Worm (Caenorhabditis elegans) whole organism, young adult: ENCODE measurements around the gene K07D4.6.
"Not testable (repeated sequence)": the region's sequence is repeated elsewhere in the genome, so short reads cannot be mapped to it uniquely, and the experiment has no call there.

Experiments
- B0019.2 ChIP-seq: fragments of 200-800 bp; sonication (Bioruptor generic); conservative IDR thresholded peaks from 2 replicates; pipeline ENCODE4 v1.3.6; 2022; ENCODE audit warnings: missing genetic modification reagents, missing genetic modification characterization, missing compliant biosample characterization
- C06A6.2 ChIP-seq: fragments of 200-800 bp; sonication (Bioruptor generic); conservative IDR thresholded peaks from 2 replicates; pipeline ENCODE4 v1.3.6; 2022; ENCODE audit warnings: missing genetic modification characterization, missing compliant biosample characterization
- C17E4.6 ChIP-seq: fragments of 200-800 bp; sonication (Bioruptor generic); IDR thresholded peaks from 2 replicates; pipeline ENCODE4 v1.3.6; 2022; ENCODE audit warnings: missing genetic modification reagents, missing genetic modification characterization, missing compliant biosample characterization
- D2030.7 ChIP-seq: fragments of 200-800 bp; sonication (Bioruptor generic); IDR thresholded peaks from 2 replicates; pipeline ENCODE4 v1.3.6; 2022; ENCODE audit warnings: missing genetic modification reagents, missing genetic modification characterization, missing compliant biosample characterization
- F22D6.2 ChIP-seq: sonication (generic microtip); optimal IDR thresholded peaks from 2 replicates; lab custom pipeline; 2016; ENCODE audit warnings: mild to moderate bottlenecking, missing genetic modification characterization, missing compliant biosample characterization
- F37B4.10 ChIP-seq: fragments of 200-800 bp; sonication (Bioruptor generic); IDR thresholded peaks from 2 replicates; pipeline ENCODE4 v1.3.6; 2022; ENCODE audit warnings: missing genetic modification characterization, missing compliant biosample characterization
- F39B2.1 ChIP-seq: fragments of 200-800 bp; sonication (Bioruptor generic); IDR thresholded peaks from 2 replicates; pipeline ENCODE4 v1.3.6; 2022; ENCODE audit warnings: missing genetic modification reagents, missing genetic modification characterization, missing compliant biosample characterization
- K11D2.4 ChIP-seq: fragments of 200-800 bp; sonication (Bioruptor generic); IDR thresholded peaks from 2 replicates; pipeline ENCODE4 v1.3.6; 2022; ENCODE audit warnings: missing genetic modification reagents, missing genetic modification characterization, missing compliant biosample characterization
- K12H6.12 ChIP-seq: fragments of 200-800 bp; sonication (Bioruptor generic); optimal IDR thresholded peaks from 2 replicates; lab custom pipeline; 2018; ENCODE audit warnings: mild to moderate bottlenecking, missing genetic modification characterization, missing compliant biosample characterization
- Y53F4B.3 ChIP-seq: fragments of 200-800 bp; sonication (Bioruptor generic); IDR thresholded peaks from 2 replicates; pipeline ENCODE4 v1.3.6; 2022; ENCODE audit warnings: missing genetic modification reagents, missing genetic modification characterization, missing compliant biosample characterization
- Y53G8AR.9 ChIP-seq: fragments of 200-800 bp; sonication (Bioruptor generic); conservative IDR thresholded peaks from 2 replicates; pipeline ENCODE4 v1.3.6; 2022; ENCODE audit warnings: missing genetic modification reagents, missing genetic modification characterization, missing compliant biosample characterization
- Y56A3A.18 ChIP-seq: fragments of 200-800 bp; sonication (Bioruptor generic); IDR thresholded peaks from 2 replicates; pipeline ENCODE4 v1.3.6; 2022; ENCODE audit warnings: missing genetic modification reagents, missing genetic modification characterization, missing compliant biosample characterization
- Y67H2A.10 ChIP-seq: fragments of 200-800 bp; sonication (Bioruptor generic); conservative IDR thresholded peaks from 2 replicates; pipeline ENCODE4 v1.3.6; 2022; ENCODE audit warnings: missing genetic modification reagents, missing genetic modification characterization, missing compliant biosample characterization
- ZK185.1 ChIP-seq: sonication (generic microtip); optimal IDR thresholded peaks from 2 replicates; lab custom pipeline; 2016; ENCODE audit warnings: mild to moderate bottlenecking, missing genetic modification characterization, missing compliant biosample characterization; ENCODE audit not compliant: poor library complexity, severe bottlenecking
- aptf-2 ChIP-seq: fragments of 200-800 bp; sonication (Bioruptor generic); conservative IDR thresholded peaks from 2 replicates; pipeline ENCODE4 v1.3.6; 2022; ENCODE audit warnings: missing genetic modification reagents, missing genetic modification characterization, missing compliant biosample characterization
- athp-1 ChIP-seq: sonication (generic microtip); optimal IDR thresholded peaks from 2 replicates; lab custom pipeline; 2017; ENCODE audit warnings: mild to moderate bottlenecking, missing genetic modification characterization, missing compliant biosample characterization
- attf-3 ChIP-seq: fragments of 200-800 bp; sonication (Bioruptor generic); conservative IDR thresholded peaks from 2 replicates; pipeline ENCODE4 v1.3.6; 2022; ENCODE audit warnings: missing genetic modification reagents, missing genetic modification characterization, missing compliant biosample characterization
- attf-5 ChIP-seq: fragments of 200-800 bp; sonication (Bioruptor generic); optimal IDR thresholded peaks from 2 replicates; lab custom pipeline; 2018; ENCODE audit warnings: mild to moderate bottlenecking, missing genetic modification characterization, missing compliant biosample characterization
- attf-6 ChIP-seq: fragments of 200-800 bp; sonication (Bioruptor generic); IDR thresholded peaks from 2 replicates; pipeline ENCODE4 v1.3.6; 2022; ENCODE audit warnings: missing genetic modification reagents, missing genetic modification characterization, missing compliant biosample characterization
- bed-1 ChIP-seq: fragments of 200-800 bp; sonication (Bioruptor generic); IDR thresholded peaks from 2 replicates; pipeline ENCODE4 v1.3.6; 2022; ENCODE audit warnings: missing genetic modification reagents, missing genetic modification characterization, missing compliant biosample characterization
- bed-2 ChIP-seq: fragments of 200-800 bp; sonication (Bioruptor generic); IDR thresholded peaks from 2 replicates; pipeline ENCODE4 v1.3.6; 2022; ENCODE audit warnings: missing genetic modification reagents, missing genetic modification characterization, missing compliant biosample characterization
- ceh-100 ChIP-seq: fragments of 200-800 bp; sonication (Bioruptor generic); IDR thresholded peaks from 2 replicates; pipeline ENCODE4 v1.3.6; 2022; ENCODE audit warnings: missing genetic modification reagents, missing genetic modification characterization, missing compliant biosample characterization
- ceh-27 ChIP-seq: fragments of 200-800 bp; sonication (Bioruptor generic); optimal IDR thresholded peaks from 2 replicates; lab custom pipeline; 2018; ENCODE audit warnings: mild to moderate bottlenecking, missing genetic modification characterization, moderate library complexity, missing compliant biosample characterization
- ceh-40 ChIP-seq: fragments of 200-800 bp; sonication (Bioruptor generic); IDR thresholded peaks from 2 replicates; pipeline ENCODE4 v1.3.6; 2022; ENCODE audit warnings: missing genetic modification characterization, missing compliant biosample characterization
- ceh-58 ChIP-seq: fragments of 200-800 bp; sonication (Bioruptor generic); IDR thresholded peaks from 2 replicates; pipeline ENCODE4 v1.3.6; 2022; ENCODE audit warnings: missing genetic modification characterization, missing compliant biosample characterization
- dox-1 ChIP-seq: fragments of 200-800 bp; sonication (Bioruptor generic); IDR thresholded peaks from 2 replicates; pipeline ENCODE4 v1.3.6; 2022; ENCODE audit warnings: missing genetic modification reagents, missing genetic modification characterization, missing compliant biosample characterization
- egl-18 ChIP-seq: fragments of 200-800 bp; sonication (Bioruptor generic); IDR thresholded peaks from 2 replicates; pipeline ENCODE4 v1.3.6; 2022; ENCODE audit warnings: missing genetic modification reagents, missing genetic modification characterization, missing compliant biosample characterization
- egl-44 ChIP-seq: fragments of 200-800 bp; sonication (Bioruptor generic); IDR thresholded peaks from 2 replicates; pipeline ENCODE4 v1.3.6; 2022; ENCODE audit warnings: missing genetic modification reagents, missing genetic modification characterization, missing compliant biosample characterization
- ekl-4 ChIP-seq: fragments of 200-800 bp; sonication (Bioruptor generic); IDR thresholded peaks from 2 replicates; pipeline ENCODE4 v1.3.6; 2022; ENCODE audit warnings: missing genetic modification reagents, missing genetic modification characterization, missing compliant biosample characterization
- hmg-1.2 ChIP-seq: fragments of 200-800 bp; sonication (Bioruptor generic); IDR thresholded peaks from 2 replicates; pipeline ENCODE4 v1.3.6; 2022; ENCODE audit warnings: missing genetic modification reagents, missing genetic modification characterization, missing compliant biosample characterization
- lag-1 ChIP-seq: fragments of 200-800 bp; sonication (Bioruptor generic); IDR thresholded peaks from 2 replicates; pipeline ENCODE4 v1.3.6; 2022; ENCODE audit warnings: missing genetic modification reagents, missing genetic modification characterization, missing compliant biosample characterization
- let-607 ChIP-seq, 2 experiments: fragments of 200-800 bp in 1 of 2; sonication (Bioruptor generic) in 1 of 2; sonication (generic microtip) in 1 of 2; optimal IDR thresholded peaks; 2 replicates each; lab custom pipeline; 2016 to 2018; ENCODE audit warnings: mild to moderate bottlenecking in 2 of 2, missing compliant biosample characterization in 2 of 2, missing genetic modification characterization in 2 of 2, moderate library complexity in 2 of 2, missing genotype in 1 of 2
- lin-40 ChIP-seq: sonication (generic microtip); optimal IDR thresholded peaks from 2 replicates; lab custom pipeline; 2016; ENCODE audit warnings: missing genetic modification characterization, mild to moderate bottlenecking, missing compliant biosample characterization, missing genotype, missing genetic modification reagents
- lin-54 ChIP-seq: fragments of 200-800 bp; sonication (Bioruptor generic); optimal IDR thresholded peaks from 2 replicates; lab custom pipeline; 2018; ENCODE audit warnings: mild to moderate bottlenecking, missing genetic modification characterization, missing compliant biosample characterization
- lsl-1 ChIP-seq: fragments of 200-800 bp; sonication (Bioruptor generic); optimal IDR thresholded peaks from 2 replicates; lab custom pipeline; 2018; ENCODE audit warnings: mild to moderate bottlenecking, missing genetic modification characterization, moderate library complexity, missing compliant biosample characterization
- madf-6 ChIP-seq: fragments of 200-800 bp; sonication (Bioruptor generic); IDR thresholded peaks from 2 replicates; pipeline ENCODE4 v1.3.6; 2022; ENCODE audit warnings: missing genetic modification reagents, missing genetic modification characterization, missing compliant biosample characterization
- mcd-1 ChIP-seq: fragments of 200-800 bp; sonication (Bioruptor generic); IDR thresholded peaks from 2 replicates; pipeline ENCODE4 v1.3.6; 2022; ENCODE audit warnings: missing genetic modification reagents, missing genetic modification characterization, missing compliant biosample characterization
- nfya-2 ChIP-seq: fragments of 200-800 bp; sonication (Bioruptor generic); IDR thresholded peaks from 2 replicates; pipeline ENCODE4 v1.3.6; 2022; ENCODE audit warnings: missing genetic modification reagents, missing genetic modification characterization, missing compliant biosample characterization
- nfyb-1 ChIP-seq: fragments of 200-800 bp; sonication (Bioruptor generic); IDR thresholded peaks from 2 replicates; pipeline ENCODE4 v1.3.6; 2022; ENCODE audit warnings: missing genetic modification reagents, missing genetic modification characterization, missing compliant biosample characterization
- nhr-120 ChIP-seq: fragments of 200-800 bp; sonication (Bioruptor generic); IDR thresholded peaks from 2 replicates; pipeline ENCODE4 v1.3.6; 2022; ENCODE audit warnings: missing genetic modification characterization, missing compliant biosample characterization
- pbrm-1 ChIP-seq: fragments of 200-800 bp; sonication (Bioruptor generic); IDR thresholded peaks from 2 replicates; pipeline ENCODE4 v1.3.6; 2022; ENCODE audit warnings: missing genetic modification reagents, missing genetic modification characterization, missing compliant biosample characterization
- repo-1 ChIP-seq: sonication (generic microtip); optimal IDR thresholded peaks from 2 replicates; lab custom pipeline; 2017; ENCODE audit warnings: mild to moderate bottlenecking, missing genetic modification characterization, missing compliant biosample characterization
- snpc-4 ChIP-seq, 5 experiments: fragments of 150-350 bp in 1 of 5; sonication (generic microtip) in 4 of 5; optimal IDR thresholded peaks; 2 replicates each; lab custom pipeline; 2014 to 2018; ENCODE audit warnings: missing genetic modification characterization in 5 of 5, missing biosample characterization in 3 of 5, antibody characterized with exemption in 2 of 5, mild to moderate bottlenecking in 2 of 5, missing compliant biosample characterization in 2 of 5, missing genotype in 2 of 5, moderate library complexity in 2 of 5, missing genetic modification reagents in 1 of 5
- tbp1 ChIP-seq: fragments of 200-800 bp; sonication (Bioruptor generic); optimal IDR thresholded peaks from 2 replicates; lab custom pipeline; 2018; ENCODE audit warnings: mild to moderate bottlenecking, missing genetic modification characterization, missing compliant biosample characterization
- unc-130 ChIP-seq: sonication (generic microtip); optimal IDR thresholded peaks from 2 replicates; lab custom pipeline; 2016; ENCODE audit warnings: missing genetic modification reagents, missing genetic modification characterization, missing compliant biosample characterization
- ztf-26 ChIP-seq: sonication (generic microtip); optimal IDR thresholded peaks from 2 replicates; lab custom pipeline; 2017; ENCODE audit warnings: missing genetic modification characterization, missing compliant biosample characterization
- ztf-28 ChIP-seq: fragments of 200-800 bp; sonication (Bioruptor generic); IDR thresholded peaks from 2 replicates; pipeline ENCODE4 v1.3.6; 2022; ENCODE audit warnings: missing genetic modification reagents, missing genetic modification characterization, missing compliant biosample characterization

Gene K07D4.6

DNA sequence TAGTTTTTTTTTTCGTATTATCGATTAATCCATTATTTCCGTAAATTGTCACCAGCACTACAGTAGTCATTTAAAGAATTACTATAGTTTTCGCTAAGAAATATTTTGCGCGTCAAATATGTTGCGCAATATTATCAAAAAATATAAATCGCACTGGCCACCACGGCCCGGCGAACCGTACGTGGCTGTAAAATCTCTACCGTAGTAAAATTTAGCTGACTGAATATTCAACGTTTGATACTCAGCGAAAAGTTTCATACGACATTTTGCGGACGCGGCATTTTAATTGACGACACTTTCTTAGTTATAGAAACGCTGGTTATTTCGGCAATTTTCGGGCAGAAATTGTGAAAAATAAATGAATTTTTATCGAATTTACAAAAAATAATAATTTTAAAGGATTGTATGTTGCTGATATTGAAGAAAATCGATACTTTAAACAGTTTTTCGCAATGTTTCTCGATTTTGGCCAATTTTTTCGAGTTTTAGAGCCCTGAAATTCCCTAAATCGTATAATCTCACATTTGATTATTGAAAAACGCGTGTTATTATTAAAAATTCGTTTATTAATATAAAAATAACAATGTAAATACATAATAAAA, 29.4 kb upstream of the K07D4.6 start:
- TF ChIP-seq ztf-28 (GFP tag; lab: Robert Waterston, UW), result peak; percentile 97
- TF ChIP-seq C17E4.6 (GFP tag; lab: Robert Waterston, UW), result peak; percentile 97
- TF ChIP-seq lin-54 (GFP tag; lab: Kevin White, UChicago), result peak; percentile 78
- peak; percentile 99 for TF ChIP-seq K11D2.4 (GFP tag; lab: Robert Waterston, UW)
- peak; percentile 41 for TF ChIP-seq unc-130 (GFP tag; lab: Kevin White, UChicago)
- peak; percentile 69 for TF ChIP-seq lsl-1 (GFP tag; lab: Kevin White, UChicago)
- TF ChIP-seq lin-40, result peak; percentile 77
- TF ChIP-seq hmg-1.2 (GFP tag; lab: Robert Waterston, UW), result peak; percentile 100
- TF ChIP-seq dox-1, result peak; percentile 99
- peak; percentile 98 for TF ChIP-seq ekl-4 (GFP tag; lab: Robert Waterston, UW)
- TF ChIP-seq tbp1 (GFP tag; lab: Kevin White, UChicago), result peak; percentile 51
- peak; percentile 94 for TF ChIP-seq aptf-2
- TF ChIP-seq B0019.2 (GFP tag; lab: Robert Waterston, UW), result peak; percentile 94
- peak; percentile 96 for TF ChIP-seq bed-1
- peak; percentile 98 for TF ChIP-seq egl-18 (GFP tag; lab: Robert Waterston, UW)
- TF ChIP-seq mcd-1 (GFP tag; lab: Robert Waterston, UW), result peak; percentile 99
- TF ChIP-seq Y53G8AR.9 (GFP tag; lab: Robert Waterston, UW), result peak; percentile 100
- TF ChIP-seq attf-3, result peak; percentile 89
- 0 out of 2 replicates have a peak, but pooled peaks have one; percentile 82 for TF ChIP-seq ceh-58 (GFP tag; lab: Robert Waterston, UW)
- peak; percentile 99 for TF ChIP-seq pbrm-1
- peak; percentile 95 for TF ChIP-seq nfya-2 (GFP tag; lab: Robert Waterston, UW)
- TF ChIP-seq ceh-40, result peak; percentile 76; the same call in 1 of the 2 replicates
- TF ChIP-seq ceh-100, result peak; percentile 91
- TF ChIP-seq egl-44 (GFP tag; lab: Robert Waterston, UW), result peak; percentile 96
- TF ChIP-seq nhr-120, result peak; percentile 99
- TF ChIP-seq F39B2.1 (GFP tag; lab: Robert Waterston, UW), result peak; percentile 87
- TF ChIP-seq bed-2 (GFP tag; lab: Robert Waterston, UW), result peak; percentile 98
- peak; percentile 98 for TF ChIP-seq Y56A3A.18 (GFP tag; lab: Robert Waterston, UW)
- peak; percentile 92 for TF ChIP-seq Y67H2A.10 (GFP tag; lab: Robert Waterston, UW)
- peak; percentile 87 for TF ChIP-seq attf-6 (GFP tag; lab: Robert Waterston, UW)
- peak; percentile 40 for TF ChIP-seq ceh-27 (GFP tag; lab: Kevin White, UChicago)
- TF ChIP-seq ztf-26, result peak; percentile 55
- TF ChIP-seq nfyb-1, result peak; percentile 99
- peak; percentile 73 for TF ChIP-seq Y53F4B.3 (GFP tag; lab: Robert Waterston, UW)
- peak; percentile 98 for TF ChIP-seq F37B4.10 (GFP tag; lab: Robert Waterston, UW)
- TF ChIP-seq let-607 (tag; optimal IDR thresholded peaks at IDR 0.05; lab: Kevin White, UChicago), result peak; percentile 57 to 89
- peak; percentile 98 for TF ChIP-seq madf-6
- TF ChIP-seq snpc-4 (GFP tag; optimal IDR thresholded peaks at IDR 0.05; lab: Kevin White, UChicago), result not testable (repeated sequence)
- TF ChIP-seq snpc-4 (tag; optimal IDR thresholded peaks at IDR 0.05; lab: Kevin White, UChicago), result peak in 2 of 4 experiments; percentile 22 to 45
- peak; percentile 26 for TF ChIP-seq K12H6.12 (tag; lab: Kevin White, UChicago)
- peak; percentile 97 for TF ChIP-seq C06A6.2 (GFP tag; lab: Robert Waterston, UW)
- peak; percentile 46 for TF ChIP-seq F22D6.2 (tag; lab: Kevin White, UChicago)
- TF ChIP-seq athp-1 (tag; lab: Kevin White, UChicago), result peak; percentile 35
- peak; percentile 56 for TF ChIP-seq ZK185.1 (tag; lab: Kevin White, UChicago)
- peak; percentile 37 for TF ChIP-seq repo-1 (tag; lab: Kevin White, UChicago)
- TF ChIP-seq D2030.7 (GFP tag; lab: Robert Waterston, UW), result peak; percentile 92
- TF ChIP-seq attf-5, result peak; percentile 66
- TF ChIP-seq lag-1, result peak; percentile 98
